Worm (Caenorhabditis elegans): ENCODE data around the gene F32G8.3.

F32G8.3 gene

DNA sequence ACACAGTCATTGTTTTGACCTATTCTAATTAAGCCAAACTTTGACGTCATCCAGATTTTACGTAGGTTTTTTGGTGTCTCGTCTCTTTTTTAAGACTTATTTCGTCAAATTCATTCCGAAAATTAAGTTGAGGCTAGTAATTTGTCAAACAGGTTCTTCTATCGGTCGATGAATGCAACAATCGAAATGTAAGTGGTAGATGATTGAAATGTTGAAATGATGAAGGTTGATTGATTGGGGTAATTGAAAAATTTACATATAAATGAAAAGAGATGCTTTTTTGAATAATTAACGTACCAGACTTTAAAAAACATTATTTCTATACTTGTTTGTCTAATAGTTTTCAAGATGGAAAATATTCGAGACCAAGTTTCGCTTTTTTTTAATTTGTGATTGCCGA, 1.2 kb upstream of the F32G8.3 start:
- no peak for TF ChIP-seq pes-1 (GFP tag; IDR thresholded peaks at IDR 0.05)
- TF ChIP-seq scrt-1 (GFP tag; IDR thresholded peaks at IDR 0.05): no peak
- TF ChIP-seq tbx-11 (GFP tag; IDR thresholded peaks at IDR 0.05): no peak
- TF ChIP-seq ceh-13 (GFP tag; optimal IDR thresholded peaks at IDR 0.05): no peak
- TF ChIP-seq B0310.2 (tag; optimal IDR thresholded peaks at IDR 0.05): no peak
- TF ChIP-seq aly-1 (tag; optimal IDR thresholded peaks at IDR 0.05): no peak
- TF ChIP-seq tbx-37 (GFP tag; conservative IDR thresholded peaks at IDR 0.05): no peak
- no peak for TF ChIP-seq ama-1 (optimal IDR thresholded peaks at IDR 0.05)
- TF ChIP-seq hmbx-1 (tag; optimal IDR thresholded peaks at IDR 0.05): no peak
- no peak for TF ChIP-seq tra-4 (tag; optimal IDR thresholded peaks at IDR 0.05)
- TF ChIP-seq ceh-36 (tag; optimal IDR thresholded peaks at IDR 0.05): no peak
- TF ChIP-seq hnd-1 (tag; optimal IDR thresholded peaks at IDR 0.05): no peak
- TF ChIP-seq ets-7 (tag; optimal IDR thresholded peaks at IDR 0.05): no peak
- TF ChIP-seq F13C5.2 (tag; optimal IDR thresholded peaks at IDR 0.05): no peak
- TF ChIP-seq flt-1 (GFP tag; IDR thresholded peaks at IDR 0.05): no peak
- TF ChIP-seq hmg-4 (GFP tag; optimal IDR thresholded peaks at IDR 0.05): no peak

DNA sequence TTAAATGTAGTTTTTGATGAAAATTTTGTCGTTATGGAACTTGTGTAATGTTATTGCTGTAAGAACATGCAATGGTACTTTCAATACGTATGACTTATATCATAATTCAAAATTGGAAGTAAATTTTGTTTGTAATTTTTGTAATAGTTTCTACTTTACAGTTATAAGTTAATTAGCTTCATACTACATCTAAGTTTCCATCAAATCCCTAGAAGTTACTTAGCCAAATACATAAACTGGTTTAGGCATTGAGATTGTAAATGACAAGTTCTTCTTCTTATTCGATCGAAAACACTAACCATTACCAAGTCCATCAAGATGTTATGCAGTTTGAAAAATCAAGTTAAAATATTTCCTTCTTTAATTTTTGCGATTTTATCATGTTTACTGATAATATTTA, 5.4 kb downstream of the F32G8.3 start, which contains the start of gene F32G8.2:
Gene F32G8.2, plus strand, starts transcription at position 301 of the 400 bp plus-strand sequence.
- no peak for TF ChIP-seq ets-7 (tag; optimal IDR thresholded peaks at IDR 0.05)
- no peak for TF ChIP-seq aly-1 (tag; optimal IDR thresholded peaks at IDR 0.05)
- no peak for TF ChIP-seq tbx-11 (GFP tag; IDR thresholded peaks at IDR 0.05)
- no peak for TF ChIP-seq pes-1 (GFP tag; IDR thresholded peaks at IDR 0.05)
- TF ChIP-seq sea-1 (GFP tag; conservative IDR thresholded peaks at IDR 0.05): no peak
- no peak for TF ChIP-seq flt-1 (GFP tag; IDR thresholded peaks at IDR 0.05)
- no peak for TF ChIP-seq scrt-1 (GFP tag; IDR thresholded peaks at IDR 0.05)
- no peak for TF ChIP-seq B0310.2 (tag; optimal IDR thresholded peaks at IDR 0.05)
- TF ChIP-seq tra-4 (tag; optimal IDR thresholded peaks at IDR 0.05): no peak
- no peak for TF ChIP-seq hmg-4 (GFP tag; optimal IDR thresholded peaks at IDR 0.05)
- no peak for TF ChIP-seq ama-1 (optimal IDR thresholded peaks at IDR 0.05)
- no peak for TF ChIP-seq F13C5.2 (tag; optimal IDR thresholded peaks at IDR 0.05)
- TF ChIP-seq hmbx-1 (tag; optimal IDR thresholded peaks at IDR 0.05): no peak
- TF ChIP-seq tbx-37 (GFP tag; conservative IDR thresholded peaks at IDR 0.05): no peak
- TF ChIP-seq hnd-1 (tag; optimal IDR thresholded peaks at IDR 0.05): no peak
- TF ChIP-seq ceh-36 (tag; optimal IDR thresholded peaks at IDR 0.05): no peak

DNA sequence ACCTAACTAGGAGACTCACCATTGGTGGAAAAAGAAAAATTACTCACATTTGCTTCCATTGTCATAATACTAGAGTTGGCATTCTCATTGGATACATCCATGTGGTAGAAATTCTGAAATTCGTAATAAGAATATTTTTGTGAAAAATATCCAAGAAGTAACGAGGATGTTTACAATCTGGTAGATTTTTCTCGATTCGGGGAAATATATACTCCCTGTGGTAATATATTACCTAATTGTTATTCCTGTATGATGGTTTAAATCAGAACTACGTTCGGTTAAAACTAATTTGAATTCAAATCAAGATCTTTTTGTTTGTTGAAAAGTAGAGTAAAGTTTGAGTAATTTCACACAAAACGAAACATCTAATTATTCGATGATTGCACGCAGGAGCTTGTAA, 6.2 kb downstream of the F32G8.3 start, which contains the start of gene srd-34:
Gene srd-34, minus strand, starts transcription at position 101 of the 400 bp plus-strand sequence.
- TF ChIP-seq ceh-36 (tag; optimal IDR thresholded peaks at IDR 0.05): no peak
- no peak for TF ChIP-seq ceh-13 (GFP tag; optimal IDR thresholded peaks at IDR 0.05)

DNA sequence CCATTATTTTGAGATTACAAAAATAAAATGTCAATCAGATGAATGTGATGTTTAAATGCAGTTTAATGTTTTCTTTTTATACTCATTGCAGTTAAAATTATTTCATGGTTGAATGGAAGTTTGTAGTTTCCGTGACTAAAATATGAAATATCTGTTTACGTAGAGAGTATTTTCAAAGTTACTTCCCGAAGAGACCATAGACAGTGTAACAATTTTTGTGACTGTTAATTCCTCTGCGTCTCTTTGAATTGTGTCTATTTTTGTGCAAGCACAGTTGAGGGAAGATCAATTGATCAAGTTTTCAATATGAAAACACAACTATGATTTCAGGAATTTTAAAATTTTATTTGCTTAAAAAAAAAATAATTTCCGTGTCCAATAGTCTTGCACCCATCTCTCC, 8.4 kb downstream of the F32G8.3 start, which contains the start of gene F25D1.5:
Gene F25D1.5, minus strand, starts transcription at position 35 of the 400 bp plus-strand sequence.
- TF ChIP-seq scrt-1 (GFP tag; IDR thresholded peaks at IDR 0.05): no peak
- no peak for TF ChIP-seq hnd-1 (tag; optimal IDR thresholded peaks at IDR 0.05)
- no peak for TF ChIP-seq hmg-4 (GFP tag; optimal IDR thresholded peaks at IDR 0.05)
- no peak for TF ChIP-seq ama-1 (optimal IDR thresholded peaks at IDR 0.05)
- TF ChIP-seq flt-1 (GFP tag; IDR thresholded peaks at IDR 0.05): no peak

DNA sequence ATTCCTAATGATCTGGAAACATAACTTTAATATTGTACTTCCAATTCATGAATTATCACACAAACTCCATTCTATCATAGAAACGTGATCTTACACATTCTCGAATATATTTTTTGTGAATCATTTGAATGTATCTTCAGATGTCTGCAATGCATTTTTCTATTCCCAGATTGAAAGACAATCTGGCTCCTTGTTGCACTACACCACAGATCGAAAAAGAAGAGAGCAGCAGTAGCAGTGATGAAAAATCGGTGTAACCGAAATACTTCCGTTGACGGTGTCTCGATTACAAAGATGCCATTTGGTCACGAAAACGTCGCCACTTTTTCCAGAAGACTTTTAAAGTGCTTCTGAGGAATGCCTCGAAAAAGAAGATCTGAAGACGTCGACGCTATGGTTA, 15.1 kb downstream of the F32G8.3 start, which contains the start of gene degt-1:
Gene degt-1, plus strand, starts transcription at position 301 of the 400 bp plus-strand sequence.
- TF ChIP-seq F13C5.2 (tag; optimal IDR thresholded peaks at IDR 0.05) (no peak), ceh-13 (GFP tag; optimal IDR thresholded peaks at IDR 0.05) (no peak), hnd-1 (tag; optimal IDR thresholded peaks at IDR 0.05) (no peak), flt-1 (GFP tag; IDR thresholded peaks at IDR 0.05) (no peak), ama-1 (optimal IDR thresholded peaks at IDR 0.05) (no peak), pes-1 (GFP tag; IDR thresholded peaks at IDR 0.05) (no peak), hmg-4 (GFP tag; optimal IDR thresholded peaks at IDR 0.05) (no peak), ceh-36 (tag; optimal IDR thresholded peaks at IDR 0.05) (no peak), ets-7 (tag; optimal IDR thresholded peaks at IDR 0.05) (no peak), aly-1 (tag; optimal IDR thresholded peaks at IDR 0.05) (no peak)

DNA sequence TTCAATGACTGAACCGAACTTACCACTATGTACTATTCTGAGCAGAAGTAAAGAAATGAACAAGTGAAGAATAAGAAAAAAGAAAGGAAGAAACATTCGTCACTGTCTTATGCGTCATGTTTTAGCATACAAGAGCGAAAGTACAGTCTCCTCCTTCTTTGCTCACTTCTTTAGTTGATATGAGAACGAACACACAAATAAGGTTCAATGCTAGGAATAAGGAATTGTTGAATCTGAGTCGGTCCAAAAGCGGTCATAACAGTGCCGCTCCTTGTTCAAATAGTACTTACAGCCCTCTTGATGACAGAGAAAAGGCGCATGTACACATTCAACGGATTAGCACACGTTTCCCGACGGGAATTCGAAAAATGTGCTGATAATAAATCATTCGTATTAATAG, 16.0 kb downstream of the F32G8.3 start, which contains the start of gene F25D1.8:
Gene F25D1.8, plus strand, starts transcription at position 301 of the 400 bp plus-strand sequence.
- no peak for TF ChIP-seq tra-4 (tag; optimal IDR thresholded peaks at IDR 0.05)
- TF ChIP-seq ceh-36 (tag; optimal IDR thresholded peaks at IDR 0.05): no peak
- TF ChIP-seq tbx-37 (GFP tag; conservative IDR thresholded peaks at IDR 0.05): no peak
- no peak for TF ChIP-seq ets-7 (tag; optimal IDR thresholded peaks at IDR 0.05)
- TF ChIP-seq aly-1 (tag; optimal IDR thresholded peaks at IDR 0.05): no peak
- TF ChIP-seq pes-1 (GFP tag; IDR thresholded peaks at IDR 0.05): no peak
- no peak for TF ChIP-seq scrt-1 (GFP tag; IDR thresholded peaks at IDR 0.05)
- TF ChIP-seq ceh-13 (GFP tag; optimal IDR thresholded peaks at IDR 0.05): no peak
- TF ChIP-seq hmbx-1 (tag; optimal IDR thresholded peaks at IDR 0.05): no peak
- no peak for TF ChIP-seq sea-1 (GFP tag; conservative IDR thresholded peaks at IDR 0.05)
- TF ChIP-seq ama-1 (optimal IDR thresholded peaks at IDR 0.05): no peak
- no peak for TF ChIP-seq tbx-11 (GFP tag; IDR thresholded peaks at IDR 0.05)
- TF ChIP-seq B0310.2 (tag; optimal IDR thresholded peaks at IDR 0.05): no peak

DNA sequence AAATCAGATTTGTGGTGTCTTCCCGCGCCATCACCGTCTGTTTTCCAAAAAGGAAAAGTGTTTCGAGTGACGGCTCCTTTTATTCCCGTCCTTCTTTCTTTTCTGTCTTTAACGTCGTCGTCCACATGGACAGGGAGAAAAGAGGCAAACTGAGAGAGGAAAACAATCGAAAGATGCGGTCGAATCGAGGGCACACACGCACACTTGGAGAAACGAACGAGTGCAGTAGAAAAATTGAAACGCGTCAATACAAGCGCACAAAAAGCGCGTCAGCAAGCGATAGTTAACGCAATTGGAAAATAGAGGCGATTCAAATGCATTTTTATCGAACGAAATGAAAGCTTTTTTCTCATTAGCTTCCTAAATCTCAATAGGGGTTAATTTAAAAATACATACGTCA, 18.3 kb downstream of the F32G8.3 start:
- no peak for TF ChIP-seq sea-1 (GFP tag; conservative IDR thresholded peaks at IDR 0.05)
- TF ChIP-seq hmg-4 (GFP tag; optimal IDR thresholded peaks at IDR 0.05): peak; percentile 50
- TF ChIP-seq tbx-37 (GFP tag; conservative IDR thresholded peaks at IDR 0.05): no peak
- peak; percentile 11 for TF ChIP-seq F13C5.2 (tag; optimal IDR thresholded peaks at IDR 0.05)

DNA sequence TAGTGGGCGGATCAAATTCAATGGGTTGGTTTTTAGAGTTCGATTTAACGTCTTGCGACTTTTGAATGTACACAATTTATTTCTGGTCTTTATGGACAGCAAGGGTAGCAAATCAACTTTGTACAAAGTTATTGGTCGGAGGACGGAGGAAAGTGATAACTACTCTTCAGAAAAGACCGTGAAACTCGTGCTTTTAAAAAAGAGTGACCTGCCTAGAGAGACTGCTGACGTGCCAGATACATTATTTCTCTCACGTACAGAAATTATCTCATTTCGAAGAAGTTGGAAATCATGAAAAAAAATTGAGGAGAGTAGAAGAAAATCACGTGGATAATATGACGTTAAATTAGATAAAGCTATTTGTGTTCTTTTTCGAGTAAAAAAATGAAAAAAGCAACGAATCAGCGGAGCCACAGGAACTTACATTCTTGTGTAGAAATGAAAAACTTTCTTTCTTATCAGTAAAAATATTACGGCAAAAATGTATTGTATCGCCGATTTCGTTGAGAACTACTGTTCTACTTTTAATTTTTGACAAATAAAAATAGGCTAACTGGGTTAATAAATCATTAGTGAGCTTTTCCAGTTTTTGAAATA, 18.9 kb downstream of the F32G8.3 start, which contains the start of gene ppm-1.A:
Gene ppm-1.A, minus strand, starts transcription at position 294 of the 597 bp plus-strand sequence.
- no peak for TF ChIP-seq ama-1 (optimal IDR thresholded peaks at IDR 0.05)
- TF ChIP-seq hmbx-1 (tag; optimal IDR thresholded peaks at IDR 0.05): no peak
- no peak for TF ChIP-seq ets-7 (tag; optimal IDR thresholded peaks at IDR 0.05)
- TF ChIP-seq tbx-11 (GFP tag; IDR thresholded peaks at IDR 0.05): no peak
- no peak for TF ChIP-seq scrt-1 (GFP tag; IDR thresholded peaks at IDR 0.05)
- TF ChIP-seq pes-1 (GFP tag; IDR thresholded peaks at IDR 0.05): no peak
- TF ChIP-seq hnd-1 (tag; optimal IDR thresholded peaks at IDR 0.05): no peak
- no peak for TF ChIP-seq F13C5.2 (tag; optimal IDR thresholded peaks at IDR 0.05)
- no peak for TF ChIP-seq aly-1 (tag; optimal IDR thresholded peaks at IDR 0.05)
- no peak for TF ChIP-seq ceh-36 (tag; optimal IDR thresholded peaks at IDR 0.05)
- no peak for TF ChIP-seq tra-4 (tag; optimal IDR thresholded peaks at IDR 0.05)
- TF ChIP-seq ceh-13 (GFP tag; optimal IDR thresholded peaks at IDR 0.05): no peak
- no peak for TF ChIP-seq tbx-37 (GFP tag; conservative IDR thresholded peaks at IDR 0.05)
- TF ChIP-seq flt-1 (GFP tag; IDR thresholded peaks at IDR 0.05): no peak
- no peak for TF ChIP-seq hmg-4 (GFP tag; optimal IDR thresholded peaks at IDR 0.05)

Measured in whole organism, early embryonic.